Worm (Caenorhabditis elegans): ENCODE results near the gene F58F12.4.

Gene F58F12.4

ce11 chrII:6387937-6388336 lies 1.4 kb downstream of the F58F12.4 start, which contains the start of gene F58F12.2:
Gene F58F12.2, minus strand, starts transcription at chrII:6388037.
- TF ChIP-seq ZK546.5 (tag; optimal IDR thresholded peaks at IDR 0.05), result no peak
- no peak for TF ChIP-seq dmd-4 (tag; optimal IDR thresholded peaks at IDR 0.05)
- no peak for TF ChIP-seq nhr-25 (tag; optimal IDR thresholded peaks at IDR 0.05)
- no peak for TF ChIP-seq nhr-21 (tag; optimal IDR thresholded peaks at IDR 0.05)
- TF ChIP-seq snpc-4 (tag; optimal IDR thresholded peaks at IDR 0.05), result no peak
- no peak for TF ChIP-seq sma-3 (GFP tag; optimal IDR thresholded peaks at IDR 0.05)
- TF ChIP-seq unc-62 (GFP tag; optimal IDR thresholded peaks at IDR 0.05), result no peak
- TF ChIP-seq nhr-129 (tag; optimal IDR thresholded peaks at IDR 0.05), result no peak
- TF ChIP-seq lin-13 (GFP tag; optimal IDR thresholded peaks at IDR 0.05), result no peak
- TF ChIP-seq egl-27 (tag; optimal IDR thresholded peaks at IDR 0.05), result no peak

DNA sequence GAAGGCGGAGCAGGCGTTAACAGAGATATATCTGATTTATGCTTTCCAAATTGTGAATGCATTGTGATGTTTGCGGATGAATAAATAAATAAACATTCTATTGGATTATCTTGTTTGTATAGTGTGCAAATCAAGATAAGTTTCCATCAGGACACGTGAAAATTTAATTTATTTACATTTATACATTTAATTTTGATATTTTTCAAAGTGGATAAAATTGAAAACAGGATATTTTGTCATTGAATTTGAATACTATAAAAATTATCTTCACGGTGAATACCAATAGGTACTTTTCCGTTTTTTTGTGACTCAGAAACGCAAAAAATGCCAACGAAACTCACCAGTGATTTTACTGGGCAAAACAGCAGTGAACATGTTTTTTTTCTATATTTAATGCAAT lies 4.6 kb downstream of the F58F12.4 start, which contains the start of gene F58F12.3:
Gene F58F12.3 (minus strand): TSS at position 101 of the 400 bp plus-strand sequence.
- TF ChIP-seq mdl-1 (tag; optimal IDR thresholded peaks at IDR 0.05), result no peak
- no peak for TF ChIP-seq ama-1 (optimal IDR thresholded peaks at IDR 0.05)

ce11 chrII:6394037-6394436 lies 7.5 kb downstream of the F58F12.4 start:
- TF ChIP-seq sem-4 (tag; optimal IDR thresholded peaks at IDR 0.05) (no peak), lsy-2 (tag; optimal IDR thresholded peaks at IDR 0.05) (no peak), sma-9 (GFP tag; optimal IDR thresholded peaks at IDR 0.05) (no peak), sma-9 (tag; optimal IDR thresholded peaks at IDR 0.05) (no peak), gmeb-1 (tag; optimal IDR thresholded peaks at IDR 0.05) (no peak), peb-1 (tag; optimal IDR thresholded peaks at IDR 0.05) (no peak)

ce11 chrII:6398406-6398805 lies 11.8 kb downstream of the F58F12.4 start, which contains the start of gene zig-10:
Gene zig-10, plus strand, starts transcription at chrII:6398706.
- TF ChIP-seq C34F6.9 (tag; optimal IDR thresholded peaks at IDR 0.05) (no peak), unc-55 (GFP tag; optimal IDR thresholded peaks at IDR 0.05) (no peak), lin-13 (GFP tag; optimal IDR thresholded peaks at IDR 0.05) (no peak), nhr-25 (tag; optimal IDR thresholded peaks at IDR 0.05) (no peak), ama-1 (optimal IDR thresholded peaks at IDR 0.05) (no peak), R02D3.7 (tag; optimal IDR thresholded peaks at IDR 0.05) (no peak), unc-39 (tag; optimal IDR thresholded peaks at IDR 0.05) (no peak), snpc-4 (tag; optimal IDR thresholded peaks at IDR 0.05) (no peak)

DNA sequence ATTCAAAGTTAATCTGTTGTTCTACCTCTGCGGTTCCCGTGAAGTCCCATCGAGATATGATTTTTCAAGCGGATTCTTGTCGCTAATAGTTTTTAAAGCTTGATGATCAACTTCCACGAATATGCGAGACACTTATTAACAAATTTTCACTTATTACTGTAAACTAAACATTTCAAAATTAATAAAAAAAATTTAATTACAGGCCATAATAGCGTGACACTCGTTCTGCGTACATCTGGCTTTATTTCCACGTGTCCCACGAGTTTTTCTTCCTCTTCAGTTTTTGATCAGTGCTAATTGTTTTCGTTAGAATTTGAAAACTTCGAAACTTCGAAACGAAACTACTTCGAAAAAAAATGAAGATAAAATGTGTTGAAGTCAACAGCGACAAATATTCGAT lies 15.1 kb downstream of the F58F12.4 start, which contains the start of gene btb-2:
Gene btb-2 (plus strand): TSS at position 301 of the 400 bp plus-strand sequence.
- TF ChIP-seq blmp-1 (tag; optimal IDR thresholded peaks at IDR 0.05; ENCODE audit: insufficient read depth) (no peak), unc-62 (GFP tag; optimal IDR thresholded peaks at IDR 0.05) (no peak)

DNA sequence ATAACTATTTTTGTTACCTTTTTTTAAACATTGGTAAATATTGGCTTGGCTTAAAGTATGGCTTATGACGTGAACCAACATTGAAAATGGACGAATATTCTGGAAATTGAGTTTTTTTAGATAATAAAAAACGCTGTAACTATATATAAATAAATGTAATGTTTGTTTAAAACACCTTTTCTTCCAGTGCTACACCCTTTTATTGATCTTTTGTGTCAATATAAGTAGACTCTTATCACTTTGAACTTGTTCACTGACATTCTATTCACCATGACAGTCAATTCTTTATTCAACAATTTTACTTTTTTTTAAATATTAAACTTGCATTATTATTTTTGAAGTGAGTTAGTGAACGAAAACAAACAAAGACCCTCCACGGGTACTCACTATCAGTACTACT lies 16.7 kb downstream of the F58F12.4 start, which contains the start of gene T25D10.1:
Gene T25D10.1 (plus strand): TSS at position 169 of the 400 bp plus-strand sequence.
- no peak for TF ChIP-seq nhr-25 (tag; optimal IDR thresholded peaks at IDR 0.05)
- no peak for TF ChIP-seq blmp-1 (tag; optimal IDR thresholded peaks at IDR 0.05; ENCODE audit: insufficient read depth)
- no peak for TF ChIP-seq nhr-237 (tag; optimal IDR thresholded peaks at IDR 0.05)
- no peak for TF ChIP-seq lin-13 (GFP tag; optimal IDR thresholded peaks at IDR 0.05)
- no peak for TF ChIP-seq mab-5 (tag; optimal IDR thresholded peaks at IDR 0.05)
- no peak for TF ChIP-seq gmeb-1 (tag; optimal IDR thresholded peaks at IDR 0.05)
- TF ChIP-seq F13H6.1 (tag; optimal IDR thresholded peaks at IDR 0.05), result no peak
- no peak for TF ChIP-seq ztf-11 (tag; optimal IDR thresholded peaks at IDR 0.05)
- TF ChIP-seq ZK546.5 (tag; optimal IDR thresholded peaks at IDR 0.05), result no peak
- no peak for TF ChIP-seq dmd-4 (tag; optimal IDR thresholded peaks at IDR 0.05)
- TF ChIP-seq mbf-1 (tag; optimal IDR thresholded peaks at IDR 0.05), result no peak
- TF ChIP-seq unc-55 (GFP tag; optimal IDR thresholded peaks at IDR 0.05), result no peak
- no peak for TF ChIP-seq ztf-1 (GFP tag; conservative IDR thresholded peaks at IDR 0.05)
- TF ChIP-seq sma-3 (GFP tag; optimal IDR thresholded peaks at IDR 0.05), result no peak
- no peak for TF ChIP-seq zag-1 (tag; optimal IDR thresholded peaks at IDR 0.05)
- TF ChIP-seq nhr-10 (tag; optimal IDR thresholded peaks at IDR 0.05), result no peak
- no peak for TF ChIP-seq aly-2 (tag; optimal IDR thresholded peaks at IDR 0.05)

All from whole organism, L2 larva.